2 worm cellular contexts compared by ENCODE assay signal in the genomic region with DNA sequence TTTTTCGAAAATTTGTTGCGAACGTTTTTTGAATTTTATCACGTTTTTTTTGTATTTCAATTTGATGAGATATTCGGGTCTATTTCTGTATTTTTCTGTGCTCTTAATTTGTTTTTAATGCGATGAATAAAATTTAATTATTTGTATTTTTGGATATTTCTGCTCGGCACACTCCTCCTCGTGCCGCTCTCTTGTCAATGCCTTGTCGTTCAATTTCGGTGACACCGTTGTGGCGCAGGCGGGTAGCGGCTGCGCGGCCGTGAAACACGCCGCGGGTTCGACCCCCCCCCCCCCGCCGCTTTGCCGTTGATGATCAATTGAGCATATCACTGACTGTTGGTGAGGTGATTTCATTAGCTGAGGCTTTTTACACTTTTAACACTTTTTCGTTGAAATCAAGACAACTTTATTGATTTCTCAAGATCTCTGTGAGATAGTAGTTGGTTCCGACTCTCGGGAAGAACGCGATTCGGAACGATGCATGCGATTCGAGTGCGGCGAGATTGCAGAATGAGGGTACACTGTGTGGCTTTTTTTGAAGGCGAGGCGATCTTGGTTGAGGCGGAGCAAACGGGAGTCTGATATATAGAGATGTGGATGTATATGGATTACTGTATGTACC.
A peak's percentile ranks its signal among the peaks of the same experiment; 100 is the strongest.
TF ChIP-seq lines count a peak whose summit lies in the region.

No protein-coding gene starts in this region.

TF ChIP-seq in whole organism, L4 larva, 104 proteins besides CTCF, POLR2A, EP300 and RAD21 (continued from another document):
- TF ChIP-seq ztf-11 (tag; optimal IDR thresholded peaks at IDR 0.05; lab: Kevin White, UChicago) (no peak), daf-16 (GFP tag; optimal IDR thresholded peaks at IDR 0.05; lab: Kevin White, UChicago) (peak; percentile 85 to 98), daf-16 (tag; optimal IDR thresholded peaks at IDR 0.05; lab: Kevin White, UChicago) (peak; percentile 52), hif-1 (tag; optimal IDR thresholded peaks at IDR 0.05; lab: Kevin White, UChicago) (peak; percentile 53 to 84), nhr-77 (tag; optimal IDR thresholded peaks at IDR 0.05; lab: Kevin White, UChicago) (peak; percentile 16), nhr-25 (tag; optimal IDR thresholded peaks at IDR 0.05; lab: Kevin White, UChicago; ENCODE audit: borderline replicate concordance, insufficient read depth) (no peak), fos-1 (tag; optimal IDR thresholded peaks at IDR 0.05; lab: Kevin White, UChicago) (no peak), sdz-12 (GFP tag; optimal IDR thresholded peaks at IDR 0.05; lab: Kevin White, UChicago) (peak; percentile 98), saeg-2 (GFP tag; IDR thresholded peaks at IDR 0.05; lab: Robert Waterston, UW) (peak; percentile 94), Y48G9A.11 (GFP tag; IDR thresholded peaks at IDR 0.05; lab: Robert Waterston, UW) (peak; percentile 98), nhr-41 (GFP tag; IDR thresholded peaks at IDR 0.05; lab: Robert Waterston, UW) (peak; percentile 97), nhr-76 (tag; optimal IDR thresholded peaks at IDR 0.05; lab: Kevin White, UChicago) (no peak), D1046.2 (GFP tag; IDR thresholded peaks at IDR 0.05; lab: Robert Waterston, UW) (peak; percentile 97), spr-3 (GFP tag; optimal IDR thresholded peaks at IDR 0.05; lab: Kevin White, UChicago) (peak; percentile 94), zag-1 (tag; optimal IDR thresholded peaks at IDR 0.05; lab: Kevin White, UChicago) (no peak), nhr-11 (tag; optimal IDR thresholded peaks at IDR 0.05; lab: Kevin White, UChicago) (no peak), nhr-10 (tag; optimal IDR thresholded peaks at IDR 0.05; lab: Kevin White, UChicago) (no peak), nhr-48 (tag; optimal IDR thresholded peaks at IDR 0.05; lab: Kevin White, UChicago) (peak; percentile 84), cey-2 (tag; optimal IDR thresholded peaks at IDR 0.05; lab: Kevin White, UChicago; ENCODE audit: borderline replicate concordance, insufficient read depth) (no peak), daf-8 (GFP tag; IDR thresholded peaks at IDR 0.05; lab: Robert Waterston, UW) (peak; percentile 90), ctbp-1 (GFP tag; IDR thresholded peaks at IDR 0.05; lab: Robert Waterston, UW) (peak; percentile 97), mxl-2 (GFP tag; conservative IDR thresholded peaks at IDR 0.05; lab: Robert Waterston, UW) (peak; percentile 91), php-3 (GFP tag; IDR thresholded peaks at IDR 0.05; lab: Robert Waterston, UW) (peak; percentile 94), ceh-32 (tag; optimal IDR thresholded peaks at IDR 0.05; lab: Kevin White, UChicago; ENCODE audit: poor library complexity) (peak; percentile 64), F49E8.2 (tag; optimal IDR thresholded peaks at IDR 0.05; lab: Kevin White, UChicago; ENCODE audit: borderline replicate concordance) (peak; percentile 93), F10B5.3 (tag; optimal IDR thresholded peaks at IDR 0.05; lab: Kevin White, UChicago) (peak; percentile 86), tra-1 (GFP tag; IDR thresholded peaks at IDR 0.05; lab: Robert Waterston, UW) (peak; percentile 96), daf-19 (GFP tag; conservative IDR thresholded peaks at IDR 0.05; lab: Robert Waterston, UW) (no peak), skn-1 (tag; optimal IDR thresholded peaks at IDR 0.05; lab: Kevin White, UChicago) (no peak), madf-9 (GFP tag; conservative IDR thresholded peaks at IDR 0.05; lab: Robert Waterston, UW) (peak; percentile 96), Y75B8A.6 (GFP tag; IDR thresholded peaks at IDR 0.05; lab: Robert Waterston, UW) (peak; percentile 97), madf-5 (GFP tag; IDR thresholded peaks at IDR 0.05; lab: Robert Waterston, UW) (peak; percentile 98 to 99), nhr-42 (GFP tag; IDR thresholded peaks at IDR 0.05; lab: Robert Waterston, UW) (peak; percentile 91), T20F7.1 (GFP tag; optimal IDR thresholded peaks at IDR 0.05; lab: Kevin White, UChicago) (peak; percentile 84), ceh-28 (tag; optimal IDR thresholded peaks at IDR 0.05; lab: Kevin White, UChicago) (no peak), attf-4 (tag; optimal IDR thresholded peaks at IDR 0.05; lab: Kevin White, UChicago) (peak; percentile 57), ZK337.2 (GFP tag; IDR thresholded peaks at IDR 0.05; lab: Robert Waterston, UW) (peak; percentile 89), zip-2 (tag; optimal IDR thresholded peaks at IDR 0.05; lab: Kevin White, UChicago) (peak; percentile 12), ZK546.5 (tag; optimal IDR thresholded peaks at IDR 0.05; lab: Kevin White, UChicago) (no peak), lin-13 (GFP tag; optimal IDR thresholded peaks at IDR 0.05; lab: Kevin White, UChicago) (peak; percentile 64), gei-8 (GFP tag; optimal IDR thresholded peaks at IDR 0.05; lab: Kevin White, UChicago) (peak; percentile 98), dve-1 (tag; optimal IDR thresholded peaks at IDR 0.05; lab: Kevin White, UChicago; ENCODE audit: insufficient read depth) (peak; percentile 80), lin-15B (tag; optimal IDR thresholded peaks at IDR 0.05; lab: Kevin White, UChicago) (no peak), F37D6.2 (tag; optimal IDR thresholded peaks at IDR 0.05; lab: Kevin White, UChicago) (peak; percentile 83), pqm-1 (tag; optimal IDR thresholded peaks at IDR 0.05; lab: Kevin White, UChicago) (no peak), Y105C5A.15 (GFP tag; IDR thresholded peaks at IDR 0.05; lab: Robert Waterston, UW) (peak; percentile 99), lin-29 (GFP tag; IDR thresholded peaks at IDR 0.05; lab: Robert Waterston, UW) (peak; percentile 85), hlh-11 (tag; optimal IDR thresholded peaks at IDR 0.05; lab: Kevin White, UChicago) (peak; percentile 85), tag-97 (GFP tag; IDR thresholded peaks at IDR 0.05; lab: Robert Waterston, UW) (no peak; the same call in 1 of the 2 replicates), duxl-1 (tag; optimal IDR thresholded peaks at IDR 0.05; lab: Kevin White, UChicago; ENCODE audit: poor library complexity) (peak; percentile 88), egl-43 (GFP tag; IDR thresholded peaks at IDR 0.05; lab: Robert Waterston, UW) (peak; percentile 100)
TF ChIP-seq in whole organism, L4 larva: peak in this region for 77.

TF ChIP-seq in whole organism, late embryonic, 69 proteins besides CTCF, POLR2A, EP300 and RAD21 (continued from another document):
- TF ChIP-seq elt-2 (tag; optimal IDR thresholded peaks at IDR 0.05; lab: Kevin White, UChicago) = peak; percentile 100
- peak; percentile 89 for TF ChIP-seq fkh-10 (GFP tag; optimal IDR thresholded peaks at IDR 0.05; lab: Kevin White, UChicago)
- peak; percentile 100 for TF ChIP-seq hlh-6 (tag; optimal IDR thresholded peaks at IDR 0.05; lab: Kevin White, UChicago)
- no peak for TF ChIP-seq pha-4 (tag; optimal IDR thresholded peaks at IDR 0.05; lab: Kevin White, UChicago)
- peak; percentile 99 for TF ChIP-seq lim-6 (tag; optimal IDR thresholded peaks at IDR 0.05; lab: Kevin White, UChicago)
- TF ChIP-seq odd-2 (tag; optimal IDR thresholded peaks at IDR 0.05; lab: Kevin White, UChicago) = peak; percentile 89
- TF ChIP-seq tbx-7 (tag; optimal IDR thresholded peaks at IDR 0.05; lab: Kevin White, UChicago) = peak; percentile 87
- TF ChIP-seq ceh-9 (tag; optimal IDR thresholded peaks at IDR 0.05; lab: Kevin White, UChicago) = peak; percentile 99
- TF ChIP-seq T23F11.4 (GFP tag; optimal IDR thresholded peaks at IDR 0.05; lab: Kevin White, UChicago) = peak; percentile 100
- TF ChIP-seq elt-4 (tag; optimal IDR thresholded peaks at IDR 0.05; lab: Kevin White, UChicago) = peak; percentile 98
- peak; percentile 100 for TF ChIP-seq unc-86 (tag; optimal IDR thresholded peaks at IDR 0.05; lab: Kevin White, UChicago)
- TF ChIP-seq ceh-19 (GFP tag; optimal IDR thresholded peaks at IDR 0.05; lab: Kevin White, UChicago) = peak; percentile 99
